Worm (Caenorhabditis elegans) whole organism, late embryonic: ENCODE measurements around the gene F32D1.7.

ENCODE experiments used
- odd-2 ChIP-seq: sonication (generic microtip); optimal IDR thresholded peaks from 2 replicates; lab custom pipeline; 2017; ENCODE audit warnings: antibody characterized with exemption, mild to moderate bottlenecking, missing genetic modification characterization, missing compliant biosample characterization
- sdc-2 ChIP-seq: sonication (generic microtip); optimal IDR thresholded peaks from 2 replicates; lab custom pipeline; 2016; ENCODE audit warnings: missing genotype, missing genetic modification characterization, missing compliant biosample characterization

- TF ChIP-seq odd-2 (tag; lab: Kevin White, UChicago) (no peak), sdc-2 (no peak)
Observed at ce11 chrV:4374625-4375024, 1.3 kb downstream of the F32D1.7 start, which contains the start of gene neg-1.
